Fruit fly (Drosophila melanogaster): ENCODE data around the gene CG9536.

The CG9536 gene

DNA sequence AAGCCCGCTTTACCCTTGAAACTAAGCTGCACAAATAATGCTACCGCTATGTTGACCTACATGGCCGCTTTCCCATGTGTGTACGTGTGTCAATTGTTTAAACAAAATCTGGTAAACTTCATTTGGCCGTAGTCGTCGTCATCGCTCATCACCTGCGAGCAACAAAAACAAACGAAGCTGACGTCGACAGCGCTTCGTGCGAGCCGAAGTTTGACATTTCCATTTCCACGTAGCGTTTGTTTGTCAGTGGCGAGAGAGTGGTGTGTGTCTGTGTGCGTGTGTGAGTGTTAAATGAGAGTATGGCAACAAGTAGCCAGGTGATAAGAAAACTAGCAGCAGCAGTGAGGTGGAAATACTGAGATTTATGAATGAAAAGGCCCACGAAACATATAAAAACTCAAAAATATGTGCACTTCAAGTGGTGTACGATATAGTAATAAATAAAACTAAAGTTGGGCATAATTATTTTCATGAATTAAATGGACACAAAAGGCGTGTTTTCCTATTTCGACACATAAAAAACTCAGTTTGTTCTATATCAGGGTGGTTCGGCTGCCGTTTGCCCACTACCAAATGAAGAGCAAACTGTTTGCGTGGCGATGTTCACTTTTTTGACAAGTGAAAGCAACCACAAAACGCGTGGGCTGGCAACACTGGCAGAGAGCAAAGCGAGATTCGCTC, 2.6 kb upstream of the CG9536 start (continued):
- no peak for TF ChIP-seq CG34224 (GFP tag; IDR thresholded peaks at IDR 0.05; ENCODE audit: partially characterized antibody)
- TF ChIP-seq pum (GFP tag; optimal IDR thresholded peaks at IDR 0.05) = no peak
- TF ChIP-seq NC2α (GFP tag; optimal IDR thresholded peaks at IDR 0.05) = no peak
- no peak for TF ChIP-seq Side (GFP tag; optimal IDR thresholded peaks at IDR 0.05)
- TF ChIP-seq ttk (GFP tag; IDR thresholded peaks at IDR 0.05) = no peak
- no peak for TF ChIP-seq Sox102F (GFP tag; optimal IDR thresholded peaks at IDR 0.05)
- TF ChIP-seq peb (GFP tag; IDR thresholded peaks at IDR 0.05) = no peak
- TF ChIP-seq Sry-δ (GFP tag; optimal IDR thresholded peaks at IDR 0.05) = no peak
- no peak for TF ChIP-seq CG2199 (GFP tag; IDR thresholded peaks at IDR 0.05)
- TF ChIP-seq maf-S (GFP tag; optimal IDR thresholded peaks at IDR 0.05) = no peak
- no peak for TF ChIP-seq CG15479 (GFP tag; optimal IDR thresholded peaks at IDR 0.05)
- TF ChIP-seq BEAF-32 (GFP tag; optimal IDR thresholded peaks at IDR 0.05) = no peak
- TF ChIP-seq Hr51 (GFP tag; optimal IDR thresholded peaks at IDR 0.05) = no peak
- no peak for TF ChIP-seq CG13775 (GFP tag; optimal IDR thresholded peaks at IDR 0.05)
- TF ChIP-seq z (GFP tag; IDR thresholded peaks at IDR 0.05) = no peak
- 0 out of 2 replicates have a peak, but pooled peaks have one; percentile 19 for TF ChIP-seq CG31441 (GFP tag; IDR thresholded peaks at IDR 0.05)
- peak; percentile 71 for TF ChIP-seq CG34376 (GFP tag; optimal IDR thresholded peaks at IDR 0.05)
- no peak for TF ChIP-seq hth (optimal IDR thresholded peaks at IDR 0.05)
- TF ChIP-seq Elba2 (GFP tag; optimal IDR thresholded peaks at IDR 0.05) = no peak
- TF ChIP-seq CG6254 (GFP tag; optimal IDR thresholded peaks at IDR 0.05) = peak; percentile 27
- no peak for TF ChIP-seq crol (GFP tag; IDR thresholded peaks at IDR 0.05)
- TF ChIP-seq sqz (GFP tag; optimal IDR thresholded peaks at IDR 0.05) = peak; percentile 44
- 0 out of 2 replicates have a peak, but pooled peaks have one; percentile 23 for TF ChIP-seq bowl (GFP tag; IDR thresholded peaks at IDR 0.05)
- peak; percentile 55 to 82 for TF ChIP-seq Trl (optimal IDR thresholded peaks at IDR 0.05)
- no peak for TF ChIP-seq Trl (GFP tag; optimal IDR thresholded peaks at IDR 0.05)
- no peak for TF ChIP-seq CG12236 (GFP tag; optimal IDR thresholded peaks at IDR 0.05)
- peak; percentile 8 for TF ChIP-seq eyg (GFP tag; optimal IDR thresholded peaks at IDR 0.05)
- no peak for TF ChIP-seq pb (GFP tag; optimal IDR thresholded peaks at IDR 0.05)
- no peak for TF ChIP-seq CG12391 (tag; optimal IDR thresholded peaks at IDR 0.05)
- TF ChIP-seq CG6689 (GFP tag; IDR thresholded peaks at IDR 0.05) = peak; percentile 50; the same call in 1 of the 2 replicates
- TF ChIP-seq lov (optimal IDR thresholded peaks at IDR 0.05) = no peak
- peak; percentile 12; the same call in 1 of the 3 replicates for TF ChIP-seq lov (GFP tag; IDR thresholded peaks at IDR 0.05)
- no peak for TF ChIP-seq gsb (GFP tag; IDR thresholded peaks at IDR 0.05)
- TF ChIP-seq Kr (GFP tag; optimal IDR thresholded peaks at IDR 0.05) = no peak
- no peak for TF ChIP-seq jing (GFP tag; optimal IDR thresholded peaks at IDR 0.05)
- TF ChIP-seq Doc2 (GFP tag; IDR thresholded peaks at IDR 0.05) = no peak
- TF ChIP-seq CG10565 (GFP tag; optimal IDR thresholded peaks at IDR 0.05) = no peak
- no peak for TF ChIP-seq Ets65A (GFP tag)
- TF ChIP-seq Aef1 (GFP tag; IDR thresholded peaks at IDR 0.05) = no peak
- no peak for TF ChIP-seq CG4617 (GFP tag; optimal IDR thresholded peaks at IDR 0.05; ENCODE audit: borderline replicate concordance)
- TF ChIP-seq Asciz (GFP tag; optimal IDR thresholded peaks at IDR 0.05) = peak; percentile 28
- TF ChIP-seq dati (GFP tag; IDR thresholded peaks at IDR 0.05) = no peak
- no peak for TF ChIP-seq CG14667 (GFP tag; IDR thresholded peaks at IDR 0.05)
- TF ChIP-seq CG32767 (GFP tag; IDR thresholded peaks at IDR 0.05) = no peak
- TF ChIP-seq CG2120 (GFP tag; optimal IDR thresholded peaks at IDR 0.05) = peak; percentile 30
- TF ChIP-seq Dek (tag; optimal IDR thresholded peaks at IDR 0.05) = peak; percentile 8
